Worm (Caenorhabditis elegans) whole organism, L4 larva: ENCODE measurements around the gene C25F9.11.

Experiments used
- F10B5.3 ChIP-seq: sonication (generic microtip); optimal IDR thresholded peaks from 2 replicates; lab custom pipeline; 2016; ENCODE audit warnings: mild to moderate bottlenecking, missing genetic modification characterization, missing compliant biosample characterization
- F37D6.2 ChIP-seq: sonication (generic microtip); optimal IDR thresholded peaks from 2 replicates; lab custom pipeline; 2016; ENCODE audit warnings: mild to moderate bottlenecking, missing genetic modification characterization, missing compliant biosample characterization
- Y75B8A.6 ChIP-seq: fragments of 200-800 bp; sonication (Bioruptor generic); IDR thresholded peaks from 2 replicates; pipeline ENCODE4 v1.3.6; 2022; ENCODE audit warnings: missing genetic modification reagents, missing genetic modification characterization, missing compliant biosample characterization
- attf-4 ChIP-seq: sonication (generic microtip); optimal IDR thresholded peaks from 3 replicates; lab custom pipeline; 2017; ENCODE audit warnings: missing biosample characterization, missing genetic modification characterization
- ceh-20 ChIP-seq: fragments of 200-800 bp; sonication (Bioruptor generic); IDR thresholded peaks from 2 replicates; pipeline ENCODE4 v1.3.6; 2022; ENCODE audit warnings: missing genetic modification reagents, missing genetic modification characterization, missing compliant biosample characterization
- ceh-44 ChIP-seq: fragments of 200-800 bp; sonication (Bioruptor generic); IDR thresholded peaks from 2 replicates; pipeline ENCODE4 v1.3.6; 2022; ENCODE audit warnings: missing genetic modification reagents, missing genetic modification characterization, missing compliant biosample characterization
- ces-1 ChIP-seq: fragments of 150-350 bp; sonication (generic microtip); optimal IDR thresholded peaks from 4 replicates; lab custom pipeline; 2014; ENCODE audit warnings: missing biosample characterization, missing genetic modification reagents, missing genetic modification characterization
- ctbp-1 ChIP-seq: fragments of 200-800 bp; sonication (Bioruptor generic); IDR thresholded peaks from 2 replicates; pipeline ENCODE4 v1.3.6; 2022; ENCODE audit warnings: missing genetic modification reagents, missing genetic modification characterization, missing compliant biosample characterization
- dmd-8 ChIP-seq: fragments of 200-800 bp; sonication (Bioruptor generic); IDR thresholded peaks from 2 replicates; pipeline ENCODE4 v1.3.6; 2022; ENCODE audit warnings: missing genetic modification characterization, missing compliant biosample characterization
- duxl-1 ChIP-seq: sonication (generic microtip); optimal IDR thresholded peaks from 2 replicates; lab custom pipeline; 2016; ENCODE audit warnings: mild to moderate bottlenecking, missing genetic modification characterization, moderate library complexity, missing compliant biosample characterization; ENCODE audit not compliant: poor library complexity
- fos-1 ChIP-seq: fragments of 150-350 bp; optimal IDR thresholded peaks from 2 replicates; lab custom pipeline; 2014; ENCODE audit warnings: missing biosample characterization, missing genetic modification characterization
- hlh-11 ChIP-seq: fragments of 200-800 bp; sonication (Bioruptor generic); optimal IDR thresholded peaks from 2 replicates; lab custom pipeline; 2018; ENCODE audit warnings: mild to moderate bottlenecking, missing genetic modification characterization, missing compliant biosample characterization
- hlh-30 ChIP-seq: sonication (generic microtip); optimal IDR thresholded peaks from 2 replicates; lab custom pipeline; 2017; ENCODE audit warnings: antibody characterized with exemption, mild to moderate bottlenecking, missing genetic modification characterization, missing compliant biosample characterization; ENCODE audit not compliant: insufficient read depth
- hmg-1.1 ChIP-seq: fragments of 200-800 bp; sonication (Bioruptor generic); IDR thresholded peaks from 2 replicates; pipeline ENCODE4 v1.3.6; 2022; ENCODE audit warnings: missing genetic modification reagents, missing genetic modification characterization, missing compliant biosample characterization
- lin-13 ChIP-seq: fragments of 150-350 bp; optimal IDR thresholded peaks from 2 replicates; lab custom pipeline; 2014; ENCODE audit warnings: missing biosample characterization, missing genetic modification reagents, missing genetic modification characterization
- lin-15B ChIP-seq: fragments of 150-350 bp; sonication (generic microtip); optimal IDR thresholded peaks from 3 replicates; lab custom pipeline; 2014; ENCODE audit warnings: missing biosample characterization, missing genetic modification characterization
- mdt-29 ChIP-seq: fragments of 200-800 bp; sonication (Bioruptor generic); IDR thresholded peaks from 2 replicates; pipeline ENCODE4 v1.3.6; 2022; ENCODE audit warnings: missing genetic modification reagents, missing genetic modification characterization, missing compliant biosample characterization
- mxl-3 ChIP-seq: fragments of 200-800 bp; sonication (Bioruptor generic); optimal IDR thresholded peaks from 2 replicates; lab custom pipeline; 2018; ENCODE audit warnings: mild to moderate bottlenecking, missing genetic modification characterization, missing compliant biosample characterization
- nhr-111 ChIP-seq: fragments of 200-800 bp; sonication (Bioruptor generic); optimal IDR thresholded peaks from 2 replicates; lab custom pipeline; 2018; ENCODE audit warnings: mild to moderate bottlenecking, missing genetic modification characterization, missing compliant biosample characterization
- nhr-237 ChIP-seq: sonication (generic microtip); optimal IDR thresholded peaks from 2 replicates; lab custom pipeline; 2017; ENCODE audit warnings: missing biosample characterization, missing genetic modification characterization
- nhr-28 ChIP-seq: fragments of 150-350 bp; optimal IDR thresholded peaks from 2 replicates; lab custom pipeline; 2014; ENCODE audit warnings: missing biosample characterization, missing genetic modification characterization
- nhr-41 ChIP-seq: fragments of 200-800 bp; sonication (Bioruptor generic); IDR thresholded peaks from 2 replicates; pipeline ENCODE4 v1.3.6; 2022; ENCODE audit warnings: missing genetic modification reagents, missing genetic modification characterization, missing compliant biosample characterization
- nhr-6 ChIP-seq: fragments of 150-350 bp; optimal IDR thresholded peaks from 2 replicates; lab custom pipeline; 2014; ENCODE audit warnings: missing biosample characterization, missing genetic modification characterization
- pha-4 ChIP-seq, 2 experiments: fragments of 150-350 bp in 1 of 2; fragments of 200-800 bp in 1 of 2; sonication (Bioruptor generic) in 1 of 2; IDR thresholded peaks in 1 of 2; optimal IDR thresholded peaks in 1 of 2; 2 replicates each; pipeline versions ENCODE4 v1.3.6 to Lab custom; 2014 to 2022; ENCODE audit warnings: missing genetic modification characterization in 2 of 2, missing genetic modification reagents in 2 of 2, missing biosample characterization in 1 of 2, missing compliant biosample characterization in 1 of 2
- php-3 ChIP-seq: fragments of 200-800 bp; sonication (Bioruptor generic); IDR thresholded peaks from 2 replicates; pipeline ENCODE4 v1.3.6; 2022; ENCODE audit warnings: missing genetic modification reagents, missing genetic modification characterization, missing compliant biosample characterization
- tra-1 ChIP-seq: fragments of 200-800 bp; sonication (Bioruptor generic); IDR thresholded peaks from 2 replicates; pipeline ENCODE4 v1.3.6; 2022; ENCODE audit warnings: missing genetic modification reagents, missing genetic modification characterization, missing compliant biosample characterization
- unc-62 ChIP-seq, 3 experiments: fragments of 150-350 bp in 1 of 3; sonication (generic microtip); optimal IDR thresholded peaks in 2 of 3; peaks in 1 of 3; 1 replicate in 1 of 3; 2 replicates in 2 of 3; lab custom pipeline; 2014 to 2017; ENCODE audit warnings: missing biosample characterization in 3 of 3, missing genetic modification characterization in 3 of 3, missing genetic modification reagents in 3 of 3, missing genotype in 1 of 3
- vab-7 ChIP-seq: fragments of 200-800 bp; sonication (Bioruptor generic); IDR thresholded peaks from 2 replicates; pipeline ENCODE4 v1.3.6; 2022; ENCODE audit warnings: missing genetic modification reagents, missing genetic modification characterization, missing compliant biosample characterization
- zag-1 ChIP-seq: fragments of 150-350 bp; optimal IDR thresholded peaks from 2 replicates; lab custom pipeline; 2014; ENCODE audit warnings: missing biosample characterization, missing genetic modification characterization

C25F9.11 gene

ce11 chrV:19430351-19430913 is 2.4 kb downstream of the C25F9.11 start (continued):
- no peak for TF ChIP-seq ctbp-1 (GFP tag; lab: Robert Waterston, UW)
- TF ChIP-seq ceh-44 (GFP tag; lab: Robert Waterston, UW), result no peak
- no peak for TF ChIP-seq nhr-237 (tag; lab: Kevin White, UChicago)

ce11 chrV:19429605-19430004 is 3.3 kb downstream of the C25F9.11 start:
- TF ChIP-seq hlh-30 (tag; lab: Kevin White, UChicago), result no peak
- 0 out of 2 replicates have a peak, but pooled peaks have one; percentile 47 for TF ChIP-seq Y75B8A.6 (GFP tag; lab: Robert Waterston, UW)

- TF ChIP-seq nhr-41, result no peak
- TF ChIP-seq ces-1, result no peak
- TF ChIP-seq nhr-111 (GFP tag; lab: Kevin White, UChicago), result no peak
- no peak for TF ChIP-seq duxl-1 (tag; lab: Kevin White, UChicago)
These were observed 3.9 kb downstream of the C25F9.11 start for ce11 chrV:19428936-19429335.

ce11 chrV:19428097-19428496 is 4.8 kb downstream of the C25F9.11 start:
- no peak for TF ChIP-seq lin-15B (tag; lab: Kevin White, UChicago)
- peak; percentile 19 for TF ChIP-seq mxl-3 (GFP tag; lab: Kevin White, UChicago)
- no peak for TF ChIP-seq dmd-8 (GFP tag; lab: Robert Waterston, UW)
- TF ChIP-seq pha-4 (GFP tag; IDR thresholded peaks at IDR 0.05; lab: Robert Waterston, UW), result no peak
- TF ChIP-seq pha-4 (tag; optimal IDR thresholded peaks at IDR 0.05; lab: Kevin White, UChicago), result no peak
- TF ChIP-seq hlh-11 (tag; lab: Kevin White, UChicago), result peak; percentile 11
- peak; percentile 77 for TF ChIP-seq hlh-30 (tag; lab: Kevin White, UChicago)
- TF ChIP-seq unc-62 (GFP tag; optimal IDR thresholded peaks at IDR 0.05 in 1 of 2; lab: Kevin White, UChicago), result peak in 1 of 2 experiments; percentile 61
- no peak for TF ChIP-seq unc-62 (tag; optimal IDR thresholded peaks at IDR 0.05; lab: Kevin White, UChicago)
- TF ChIP-seq attf-4 (tag; lab: Kevin White, UChicago), result no peak

- TF ChIP-seq mxl-3 (GFP tag; lab: Kevin White, UChicago) (no peak), zag-1 (tag; lab: Kevin White, UChicago) (no peak), hmg-1.1 (GFP tag; lab: Robert Waterston, UW) (no peak), mdt-29 (GFP tag; lab: Robert Waterston, UW) (no peak), F10B5.3 (tag; lab: Kevin White, UChicago) (no peak), ceh-20 (GFP tag; lab: Robert Waterston, UW) (no peak), pha-4 (GFP tag; IDR thresholded peaks at IDR 0.05; lab: Robert Waterston, UW) (no peak), pha-4 (tag; optimal IDR thresholded peaks at IDR 0.05; lab: Kevin White, UChicago) (no peak), tra-1 (GFP tag; lab: Robert Waterston, UW) (no peak), unc-62 (GFP tag; optimal IDR thresholded peaks at IDR 0.05 in 1 of 2; lab: Kevin White, UChicago) (no peak), unc-62 (tag; optimal IDR thresholded peaks at IDR 0.05; lab: Kevin White, UChicago) (no peak), F37D6.2 (tag; lab: Kevin White, UChicago) (no peak), vab-7 (GFP tag; lab: Robert Waterston, UW) (no peak), lin-13 (GFP tag; lab: Kevin White, UChicago) (no peak), nhr-6 (no peak), fos-1 (no peak)
These were observed 11.7 kb downstream of the C25F9.11 start, which contains the start of gene C25F9.2 for ce11 chrV:19421131-19421530. TSS of gene C25F9.2 (plus strand) at chrV:19421471.

ce11 chrV:19419301-19419700 is 13.6 kb downstream of the C25F9.11 start:
- TF ChIP-seq nhr-28 (tag; lab: Kevin White, UChicago) (peak; percentile 6), php-3 (GFP tag; lab: Robert Waterston, UW) (peak; percentile 94)
- TF ChIP-seq, all 104 proteins: peak for 2; not testable (repeated sequence) for 102
